Fruit fly (Drosophila melanogaster): ENCODE data around the gene tut.

tut gene

DNA sequence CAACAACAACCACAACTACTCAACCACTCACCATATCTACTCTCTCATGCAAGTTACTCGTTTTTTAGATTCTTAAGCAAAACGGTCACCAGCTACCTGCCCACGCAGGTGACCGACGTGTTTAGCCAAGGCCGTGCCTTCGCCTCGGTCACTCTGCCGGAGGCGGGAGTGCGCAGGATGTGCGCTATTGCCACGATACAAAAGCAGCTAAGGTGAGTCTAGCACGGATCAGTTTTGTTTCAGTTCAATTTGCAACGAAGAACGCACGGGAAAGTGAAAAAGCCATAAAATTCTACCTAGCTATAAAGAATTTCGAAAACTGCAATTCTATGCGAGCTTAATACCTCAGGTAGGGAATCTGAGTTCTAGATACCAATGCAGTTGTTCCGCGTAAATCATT, 21.3 kb downstream of the tut start:
- TF ChIP-seq grn (GFP tag; optimal IDR thresholded peaks at IDR 0.05) (no peak), tll (GFP tag; optimal IDR thresholded peaks at IDR 0.05) (peak in 1 of 2 experiments; percentile 98), Ets65A (GFP tag) (peak; percentile 72), CG15479 (GFP tag; optimal IDR thresholded peaks at IDR 0.05) (peak; percentile 96), dimm (GFP tag; IDR thresholded peaks at IDR 0.05) (no peak), cad (GFP tag; optimal IDR thresholded peaks at IDR 0.05) (peak; percentile 76), nmo (GFP tag; optimal IDR thresholded peaks at IDR 0.05) (no peak), BEAF-32 (GFP tag; optimal IDR thresholded peaks at IDR 0.05) (no peak), CG18262 (tag; optimal IDR thresholded peaks at IDR 0.05) (no peak), CG4360 (GFP tag; IDR thresholded peaks at IDR 0.05) (0 out of 2 replicates have a peak, but pooled peaks have one; percentile 13), zen (tag; optimal IDR thresholded peaks at IDR 0.05) (peak; percentile 41)

DNA sequence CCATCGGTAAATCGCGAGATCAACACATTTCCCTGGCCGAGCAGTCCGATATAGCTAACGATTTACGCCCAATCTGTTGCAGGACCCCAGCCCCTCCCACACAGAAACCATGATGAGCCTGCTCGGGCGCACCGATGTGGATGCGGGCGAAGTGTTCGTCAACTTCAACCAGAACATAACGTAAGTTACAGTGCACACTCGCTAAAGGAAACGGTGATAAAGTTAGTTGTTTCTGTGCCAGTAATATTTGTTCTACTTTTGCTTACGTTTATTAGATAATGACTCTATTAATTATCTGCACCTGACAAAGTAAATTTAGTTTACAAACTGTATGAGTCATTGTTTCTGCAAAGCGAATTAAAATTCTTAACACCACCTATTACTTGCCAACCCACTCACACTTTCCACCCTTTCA, 23.1 kb downstream of the tut start:
- TF ChIP-seq Med (GFP tag) (peak; percentile 79), CG32532 (GFP tag; IDR thresholded peaks at IDR 0.05) (peak; percentile 42; the same call in 1 of the 2 replicates), dysf (GFP tag; IDR thresholded peaks at IDR 0.05) (peak; percentile 33; the same call in 2 of the 3 replicates), Camta (GFP tag; optimal IDR thresholded peaks at IDR 0.05) (no peak), zfh1 (GFP tag; IDR thresholded peaks at IDR 0.05) (0 out of 3 replicates have a peak, but pooled peaks have one; percentile 13), CG9437 (GFP tag; optimal IDR thresholded peaks at IDR 0.05) (peak; percentile 94), grau (tag; optimal IDR thresholded peaks at IDR 0.05) (peak; percentile 87), CG31224 (GFP tag; IDR thresholded peaks at IDR 0.05) (no peak), Optix (GFP tag; IDR thresholded peaks at IDR 0.05) (0 out of 3 replicates have a peak, but pooled peaks have one; percentile 32), CG2129 (GFP tag; IDR thresholded peaks at IDR 0.05; ENCODE audit: partially characterized antibody) (no peak), Pdp1 (GFP tag; optimal IDR thresholded peaks at IDR 0.05) (peak in 1 of 2 experiments; percentile 20), nerfin-2 (GFP tag; IDR thresholded peaks at IDR 0.05; ENCODE audit: partially characterized antibody) (peak; percentile 21; the same call in 1 of the 2 replicates), Ets65A (GFP tag) (peak; percentile 46), hkb (optimal IDR thresholded peaks at IDR 0.05) (no peak), hkb (GFP tag; IDR thresholded peaks at IDR 0.05) (peak; percentile 20; the same call in 1 of the 2 replicates), Drgx (GFP tag; IDR thresholded peaks at IDR 0.05) (0 out of 2 replicates have a peak, but pooled peaks have one; percentile 13), row (GFP tag; IDR thresholded peaks at IDR 0.05) (peak; percentile 34; the same call in 2 of the 3 replicates)

DNA sequence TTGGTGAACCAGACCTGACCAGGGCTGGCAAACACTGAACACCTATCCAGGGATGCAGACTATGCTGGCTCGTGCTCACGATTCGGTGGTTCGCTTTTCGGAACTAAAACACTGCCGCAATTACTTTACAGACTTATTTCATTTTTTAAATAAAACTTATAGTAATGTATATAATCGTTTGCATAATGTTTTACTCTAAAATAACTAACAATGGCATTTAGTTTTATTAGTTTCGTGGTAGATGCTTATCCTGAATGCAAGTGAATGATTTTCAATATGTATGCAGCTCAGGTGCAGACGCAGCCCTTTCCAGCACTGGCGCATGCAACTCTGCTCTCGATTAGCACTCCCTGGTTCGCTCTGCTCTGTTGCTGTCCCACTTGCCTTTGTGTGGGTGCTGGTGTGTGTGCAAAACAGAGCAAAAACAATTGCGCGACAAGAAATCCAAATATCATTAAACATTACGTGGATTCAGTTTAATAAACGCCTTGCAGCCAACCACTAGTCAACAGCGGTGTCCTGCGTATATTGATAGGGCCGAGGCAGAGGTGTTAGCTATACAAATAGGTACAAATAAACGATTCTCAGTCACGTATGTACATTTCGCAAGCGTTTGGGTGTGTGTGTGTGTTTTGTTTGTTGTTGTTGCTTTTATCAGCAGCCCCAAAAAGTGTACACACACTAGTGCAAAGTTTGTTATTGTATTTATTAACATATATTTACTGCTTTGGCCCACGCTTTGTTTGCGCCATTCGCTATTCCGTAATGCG, 23.7 kb downstream of the tut start, which contains the start of the genes ERR and Atg18a:
ERR (minus strand) TSS at position 45 of the 770 bp plus-strand sequence.
Atg18a (plus strand) TSS at position 231 of the 770 bp plus-strand sequence.
- TF ChIP-seq CG8765 (GFP tag; IDR thresholded peaks at IDR 0.05) (peak; percentile 69), lab (GFP tag; optimal IDR thresholded peaks at IDR 0.05) (peak; percentile 83), tin (GFP tag; optimal IDR thresholded peaks at IDR 0.05) (peak; percentile 82), vvl (GFP tag; IDR thresholded peaks at IDR 0.05) (peak; percentile 85), sima (GFP tag; optimal IDR thresholded peaks at IDR 0.05) (no peak), CoRest (tag; optimal IDR thresholded peaks at IDR 0.05) (peak; percentile 92), CG17912 (GFP tag; optimal IDR thresholded peaks at IDR 0.05) (peak; percentile 40), ind (GFP tag; optimal IDR thresholded peaks at IDR 0.05) (peak; percentile 91), CG4360 (GFP tag; IDR thresholded peaks at IDR 0.05) (peak; percentile 85), CG15269 (tag; optimal IDR thresholded peaks at IDR 0.05) (peak; percentile 85), psq (GFP tag; optimal IDR thresholded peaks at IDR 0.05) (peak; percentile 57), Mes4 (GFP tag; optimal IDR thresholded peaks at IDR 0.05) (no peak), CG6813 (GFP tag; optimal IDR thresholded peaks at IDR 0.05) (no peak), Fer1 (GFP tag; optimal IDR thresholded peaks at IDR 0.05) (peak; percentile 68), toy (GFP tag; IDR thresholded peaks at IDR 0.05) (peak; percentile 52; the same call in 1 of the 2 replicates), cwo (GFP tag; optimal IDR thresholded peaks at IDR 0.05) (peak; percentile 51), CG7963 (GFP tag; IDR thresholded peaks at IDR 0.05; ENCODE audit: partially characterized antibody) (peak; percentile 34; the same call in 1 of the 3 replicates), Lhr (GFP tag; optimal IDR thresholded peaks at IDR 0.05) (peak; percentile 82), slp2 (GFP tag; optimal IDR thresholded peaks at IDR 0.05) (peak; percentile 76), H15 (GFP tag; IDR thresholded peaks at IDR 0.05) (peak; percentile 88), unc-4 (GFP tag; IDR thresholded peaks at IDR 0.05; ENCODE audit: partially characterized antibody) (peak; percentile 62; the same call in 1 of the 2 replicates)

All from whole organism, embryonic.